Fruit fly (Drosophila melanogaster): ENCODE results near the gene MED18.

The MED18 gene

DNA sequence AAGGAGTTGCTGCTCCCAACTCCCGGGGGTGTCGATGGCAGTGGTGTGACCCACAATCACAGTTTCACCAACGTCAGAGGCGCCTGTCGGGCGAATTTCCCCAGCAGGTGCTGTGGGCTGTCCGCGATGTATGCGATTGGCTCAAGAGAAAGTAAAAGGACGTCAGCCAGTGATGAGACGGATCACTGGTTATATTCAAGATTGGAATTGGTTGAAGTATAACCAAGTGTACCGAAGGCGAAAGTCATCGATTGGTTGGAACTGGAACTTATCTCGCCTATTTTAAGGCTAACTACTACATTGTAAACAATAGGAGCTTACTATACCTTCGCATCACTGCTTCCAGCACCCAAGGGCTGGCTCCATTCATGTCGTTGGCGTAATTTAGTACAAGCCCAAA is 37.4 kb downstream of the MED18 start, which contains the start of gene CG32801:
Gene CG32801 (minus strand): TSS at position 101 of the 400 bp plus-strand sequence.
- TF ChIP-seq CG14711 (tag; optimal IDR thresholded peaks at IDR 0.05) = no peak

DNA sequence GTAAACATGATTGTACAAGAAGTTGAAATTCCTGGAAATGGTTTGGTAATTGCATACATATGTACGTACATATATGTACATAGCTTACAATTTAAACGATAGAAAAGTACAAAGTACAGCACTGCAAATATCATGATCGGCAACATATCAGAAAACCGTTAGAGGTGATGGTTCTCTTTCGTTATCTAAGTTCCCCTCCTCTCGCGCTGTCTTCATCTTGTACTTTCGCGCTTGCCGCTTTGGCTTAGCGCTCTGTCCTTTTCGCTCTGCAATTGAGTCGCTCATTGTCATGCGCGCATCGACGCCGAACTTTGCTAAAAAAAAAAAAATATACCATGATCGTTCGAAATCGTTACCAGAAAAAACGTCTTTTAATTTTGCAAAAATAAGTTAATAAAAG is 38.3 kb downstream of the MED18 start:
- TF ChIP-seq CG11617 (GFP tag; optimal IDR thresholded peaks at IDR 0.05) (no peak), cic (GFP tag; optimal IDR thresholded peaks at IDR 0.05) (no peak), CG1620 (GFP tag; optimal IDR thresholded peaks at IDR 0.05) (no peak), ovo (GFP tag; optimal IDR thresholded peaks at IDR 0.05) (peak; percentile 61), CG14711 (tag; optimal IDR thresholded peaks at IDR 0.05) (no peak), tj (GFP tag; optimal IDR thresholded peaks at IDR 0.05) (no peak), pad (GFP tag; optimal IDR thresholded peaks at IDR 0.05) (peak; percentile 97), Mnt (GFP tag; optimal IDR thresholded peaks at IDR 0.05) (no peak), bab1 (GFP tag; optimal IDR thresholded peaks at IDR 0.05) (peak; percentile 0), CG5204 (GFP tag; optimal IDR thresholded peaks at IDR 0.05) (no peak), CG7101 (tag; optimal IDR thresholded peaks at IDR 0.05) (no peak), Clk (GFP tag; optimal IDR thresholded peaks at IDR 0.05) (no peak)

DNA sequence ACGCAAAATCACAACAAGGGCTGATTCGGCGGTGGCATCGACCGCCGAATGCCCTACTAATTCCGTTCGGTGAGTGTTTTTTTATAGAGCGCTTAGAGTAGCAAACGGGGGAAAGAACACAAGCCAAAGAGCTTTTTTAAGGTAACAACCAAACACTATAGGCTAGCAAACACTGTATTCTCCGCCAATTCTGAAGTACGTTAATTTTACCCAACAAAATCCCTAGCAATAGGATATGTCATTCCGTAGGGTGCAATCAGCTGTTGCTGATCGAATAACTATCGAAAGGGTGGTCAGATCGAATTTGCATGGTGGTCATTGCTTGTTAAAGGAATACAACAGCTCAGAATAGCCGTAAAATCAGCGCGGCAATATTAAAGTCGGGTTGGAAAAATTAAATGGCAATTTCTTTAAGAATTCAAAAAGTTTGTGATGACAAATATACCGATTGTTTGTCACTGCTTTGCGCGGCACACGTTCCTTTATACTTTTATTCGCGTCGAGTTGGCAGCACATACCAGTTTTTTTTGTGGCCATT is 42.1 kb downstream of the MED18 start, which contains the start of gene mip130:
Gene mip130 (plus strand): TSS at position 513 of the 538 bp plus-strand sequence.
- TF ChIP-seq CG7045 (GFP tag; optimal IDR thresholded peaks at IDR 0.05) (peak; percentile 17), pad (GFP tag; optimal IDR thresholded peaks at IDR 0.05) (peak; percentile 46), cic (GFP tag; optimal IDR thresholded peaks at IDR 0.05) (no peak), Hr96 (GFP tag; optimal IDR thresholded peaks at IDR 0.05) (peak; percentile 78), kay (GFP tag; ENCODE audit: borderline replicate concordance) (no peak), CG14711 (tag; optimal IDR thresholded peaks at IDR 0.05) (peak; percentile 70), toe (GFP tag; optimal IDR thresholded peaks at IDR 0.05) (peak; percentile 51), bab1 (GFP tag; optimal IDR thresholded peaks at IDR 0.05) (peak; percentile 79), tj (GFP tag; optimal IDR thresholded peaks at IDR 0.05) (peak; percentile 57), Mnt (GFP tag; optimal IDR thresholded peaks at IDR 0.05) (peak; percentile 67), CG1620 (GFP tag; optimal IDR thresholded peaks at IDR 0.05) (peak; percentile 50), Crg-1 (GFP tag; optimal IDR thresholded peaks at IDR 0.05) (peak; percentile 55), Clk (GFP tag; optimal IDR thresholded peaks at IDR 0.05) (no peak), CG33017 (tag; optimal IDR thresholded peaks at IDR 0.05) (peak; percentile 42), ovo (GFP tag; optimal IDR thresholded peaks at IDR 0.05) (peak; percentile 46), CG11617 (GFP tag; optimal IDR thresholded peaks at IDR 0.05) (peak; percentile 81), CG12768 (GFP tag; optimal IDR thresholded peaks at IDR 0.05) (peak; percentile 75), cnc (optimal IDR thresholded peaks at IDR 0.05) (no peak), CG7101 (tag; optimal IDR thresholded peaks at IDR 0.05) (peak; percentile 83), CG5204 (GFP tag; optimal IDR thresholded peaks at IDR 0.05) (peak; percentile 25)

DNA sequence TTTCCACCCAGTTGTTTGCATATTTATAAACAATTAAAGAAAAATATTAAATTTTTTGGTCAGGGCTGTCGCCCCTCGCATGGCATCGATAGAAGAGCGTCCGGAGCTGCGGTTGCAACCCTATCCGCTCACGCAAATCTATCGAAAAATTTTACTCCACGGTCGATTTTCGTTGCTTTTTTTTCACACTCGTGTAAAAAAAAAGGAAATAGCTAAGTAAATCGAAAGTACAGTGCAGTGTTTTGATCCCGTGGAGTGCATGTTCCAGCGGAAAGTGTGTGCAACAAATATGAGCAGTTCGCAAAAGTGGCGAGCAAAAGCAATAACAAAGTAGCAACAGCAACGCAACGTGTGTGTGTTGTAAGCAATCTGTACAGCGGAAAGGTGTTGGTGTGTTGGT is 43.0 kb downstream of the MED18 start, which contains the start of the genes Edem1 and Rbcn-3B:
Gene Edem1 (minus strand): TSS at position 71 of the 400 bp plus-strand sequence.
Gene Rbcn-3B (plus strand): TSS at position 164 of the 400 bp plus-strand sequence.
- TF ChIP-seq Crg-1 (GFP tag; optimal IDR thresholded peaks at IDR 0.05) = no peak
- peak; percentile 97 for TF ChIP-seq CG14711 (tag; optimal IDR thresholded peaks at IDR 0.05)
- TF ChIP-seq bab1 (GFP tag; optimal IDR thresholded peaks at IDR 0.05) = peak; percentile 48
- no peak for TF ChIP-seq CG7045 (GFP tag; optimal IDR thresholded peaks at IDR 0.05)
- peak; percentile 7 for TF ChIP-seq CG12768 (GFP tag; optimal IDR thresholded peaks at IDR 0.05)
- peak; percentile 70 for TF ChIP-seq Mnt (GFP tag; optimal IDR thresholded peaks at IDR 0.05)
- TF ChIP-seq CG5204 (GFP tag; optimal IDR thresholded peaks at IDR 0.05) = no peak

DNA sequence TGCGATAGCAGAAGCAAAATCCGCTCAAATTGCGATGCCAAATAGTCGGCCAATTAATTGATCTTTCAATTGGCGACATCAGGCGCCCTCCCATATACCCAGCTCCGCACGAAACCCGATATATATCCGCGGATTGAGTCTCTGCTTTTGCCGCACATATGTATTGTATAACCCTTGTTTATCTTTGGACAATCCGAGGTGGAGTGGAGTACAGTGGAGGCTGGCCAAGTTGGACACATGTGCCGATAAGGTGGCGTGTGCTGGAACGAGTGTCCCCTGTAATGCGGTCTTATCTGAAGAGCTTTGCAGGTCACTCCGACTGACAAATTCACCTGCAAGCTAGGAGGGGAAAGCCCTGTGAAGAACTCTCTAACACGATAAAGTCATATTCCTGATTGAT is 43.8 kb downstream of the MED18 start:
- TF ChIP-seq cic (GFP tag; optimal IDR thresholded peaks at IDR 0.05) = peak; percentile 20
- TF ChIP-seq pad (GFP tag; optimal IDR thresholded peaks at IDR 0.05) = peak; percentile 23
- no peak for TF ChIP-seq Hr96 (GFP tag; optimal IDR thresholded peaks at IDR 0.05)
- peak; percentile 28 for TF ChIP-seq Mnt (GFP tag; optimal IDR thresholded peaks at IDR 0.05)
